Fruit fly (Drosophila melanogaster) whole organism, prepupa: ENCODE measurements around the gene CG11562.

Source experiments
- CG10631 ChIP-seq: fragments of 200-800 bp; sonication (Bioruptor generic); optimal IDR thresholded peaks from 2 replicates; lab custom pipeline; 2016; ENCODE audit warnings: missing biosample characterization, missing genetic modification characterization
- CG11762 ChIP-seq: fragments of 200-800 bp; sonication (Bioruptor generic); optimal IDR thresholded peaks from 3 replicates; lab custom pipeline; 2016; ENCODE audit warnings: missing biosample characterization, missing genetic modification characterization; ENCODE audit not compliant: insufficient read depth
- CG15336 ChIP-seq: fragments of 200-800 bp; sonication (Bioruptor generic); IDR thresholded peaks from 2 replicates; pipeline ENCODE4 v1.3.6; 2022; ENCODE audit warnings: missing biosample characterization, missing genetic modification characterization
- CG1621 ChIP-seq: fragments of 200-800 bp; sonication (Bioruptor generic); optimal IDR thresholded peaks from 3 replicates; lab custom pipeline; 2018; ENCODE audit warnings: missing biosample characterization, mild to moderate bottlenecking, missing genetic modification characterization
- CG3032 ChIP-seq: fragments of 200-800 bp; optimal IDR thresholded peaks from 2 replicates; lab custom pipeline; 2019; ENCODE audit warnings: missing biosample characterization, mild to moderate bottlenecking, missing genetic modification characterization, moderate library complexity
- CG31627 ChIP-seq: fragments of 200-800 bp; sonication (Bioruptor generic); optimal IDR thresholded peaks from 3 replicates; lab custom pipeline; 2016; ENCODE audit warnings: missing biosample characterization, missing genetic modification characterization
- CG4318 ChIP-seq: fragments of 200-800 bp; sonication (Bioruptor generic); optimal IDR thresholded peaks from 3 replicates; lab custom pipeline; 2017; ENCODE audit warnings: missing biosample characterization, mild to moderate bottlenecking, missing genetic modification characterization
- CG6276 ChIP-seq: fragments of 200-800 bp; sonication (Bioruptor generic); optimal IDR thresholded peaks from 2 replicates; lab custom pipeline; 2017; ENCODE audit warnings: missing biosample characterization, mild to moderate bottlenecking, missing genetic modification characterization
- CG6808 ChIP-seq: fragments of 200-800 bp; sonication (Bioruptor generic); optimal IDR thresholded peaks from 3 replicates; lab custom pipeline; 2017; ENCODE audit warnings: missing biosample characterization, missing genetic modification characterization, mild to moderate bottlenecking, moderate library complexity, missing genetic modification reagents
- CG6854 ChIP-seq: fragments of 200-800 bp; sonication (Bioruptor generic); optimal IDR thresholded peaks from 2 replicates; lab custom pipeline; 2017; ENCODE audit warnings: missing biosample characterization, mild to moderate bottlenecking, missing genetic modification characterization
- CG7368 ChIP-seq: fragments of 200-800 bp; sonication (Bioruptor generic); optimal IDR thresholded peaks from 3 replicates; lab custom pipeline; 2016; ENCODE audit warnings: missing biosample characterization, missing genetic modification characterization
- CG8119 ChIP-seq: fragments of 200-800 bp; sonication (Bioruptor generic); IDR thresholded peaks from 3 replicates; pipeline ENCODE4 v1.3.6; 2022; ENCODE audit warnings: missing biosample characterization, missing genetic modification characterization
- CG8319 ChIP-seq: fragments of 200-800 bp; sonication (Bioruptor generic); optimal IDR thresholded peaks from 3 replicates; lab custom pipeline; 2016; ENCODE audit warnings: missing biosample characterization, missing genetic modification characterization
- CG8632 ChIP-seq: fragments of 200-800 bp; sonication (Bioruptor generic); optimal IDR thresholded peaks from 3 replicates; lab custom pipeline; 2016; ENCODE audit warnings: missing biosample characterization, missing genetic modification characterization
- CG9139 ChIP-seq: fragments of 200-800 bp; sonication (Bioruptor generic); optimal IDR thresholded peaks from 3 replicates; lab custom pipeline; 2017; ENCODE audit warnings: missing biosample characterization, mild to moderate bottlenecking, missing genetic modification characterization
- Eip75B ChIP-seq: fragments of 200-800 bp; sonication (Bioruptor generic); optimal IDR thresholded peaks from 3 replicates; lab custom pipeline; 2016; ENCODE audit warnings: missing biosample characterization, missing genetic modification characterization
- Eip78C ChIP-seq: fragments of 200-800 bp; sonication (Bioruptor generic); peaks from one replicate; lab custom pipeline; 2016; ENCODE audit warnings: missing biosample characterization, missing genetic modification characterization
- Ets96B ChIP-seq: fragments of 200-800 bp; optimal IDR thresholded peaks from 2 replicates; lab custom pipeline; 2019; ENCODE audit warnings: missing biosample characterization, mild to moderate bottlenecking, missing genetic modification characterization, moderate library complexity
- Gug ChIP-seq: fragments of 200-800 bp; sonication (Bioruptor generic); IDR thresholded peaks from 2 replicates; pipeline ENCODE4 v1.3.6; 2022; ENCODE audit warnings: missing biosample characterization, missing genetic modification characterization
- Hr39 ChIP-seq: fragments of 200-800 bp; sonication (Bioruptor generic); optimal IDR thresholded peaks from 2 replicates; lab custom pipeline; 2016; ENCODE audit warnings: missing biosample characterization, missing genetic modification characterization
- Hr4 ChIP-seq: fragments of 200-800 bp; sonication (Bioruptor generic); optimal IDR thresholded peaks from 3 replicates; lab custom pipeline; 2016; ENCODE audit warnings: missing biosample characterization, missing genetic modification characterization
- Met ChIP-seq: fragments of 200-800 bp; sonication (Bioruptor generic); optimal IDR thresholded peaks from 3 replicates; lab custom pipeline; 2016; ENCODE audit warnings: missing biosample characterization, missing genetic modification characterization
- OdsH ChIP-seq: fragments of 200-800 bp; sonication (Bioruptor generic); optimal IDR thresholded peaks from 3 replicates; lab custom pipeline; 2016; ENCODE audit warnings: missing biosample characterization, missing genetic modification characterization
- Smox ChIP-seq: fragments of 200-800 bp; sonication (Bioruptor generic); optimal IDR thresholded peaks from 3 replicates; lab custom pipeline; 2016; ENCODE audit warnings: missing biosample characterization, missing genetic modification characterization
- Sox102F ChIP-seq: fragments of 200-800 bp; sonication (Bioruptor generic); optimal IDR thresholded peaks from 2 replicates; lab custom pipeline; 2016; ENCODE audit warnings: missing biosample characterization, mild to moderate bottlenecking, missing genetic modification characterization
- Sox14 ChIP-seq: fragments of 200-800 bp; sonication (Bioruptor generic); optimal IDR thresholded peaks from 3 replicates; lab custom pipeline; 2016; ENCODE audit warnings: missing biosample characterization, missing genetic modification characterization
- achi ChIP-seq: fragments of 200-800 bp; sonication (Bioruptor generic); optimal IDR thresholded peaks from 3 replicates; lab custom pipeline; 2016; ENCODE audit warnings: missing biosample characterization, missing genetic modification characterization
- acj6 ChIP-seq: fragments of 200-800 bp; sonication (Bioruptor generic); optimal IDR thresholded peaks from 3 replicates; lab custom pipeline; 2016; ENCODE audit warnings: missing biosample characterization, missing genetic modification characterization
- cyc ChIP-seq: fragments of 200-800 bp; sonication (Bioruptor generic); optimal IDR thresholded peaks from 3 replicates; lab custom pipeline; 2016; ENCODE audit warnings: missing biosample characterization, missing genetic modification characterization
- dsx ChIP-seq: fragments of 200-800 bp; optimal IDR thresholded peaks from 3 replicates; lab custom pipeline; 2019; ENCODE audit warnings: missing biosample characterization, mild to moderate bottlenecking, missing genetic modification characterization, moderate library complexity; ENCODE audit not compliant: poor library complexity, severe bottlenecking
- eg ChIP-seq: fragments of 200-800 bp; sonication (Bioruptor generic); IDR thresholded peaks from 3 replicates; pipeline ENCODE4 v1.3.6; 2022; ENCODE audit warnings: missing biosample characterization, missing genetic modification characterization
- fd59A ChIP-seq: fragments of 200-800 bp; sonication (Bioruptor generic); optimal IDR thresholded peaks from 2 replicates; lab custom pipeline; 2017; ENCODE audit warnings: missing biosample characterization, mild to moderate bottlenecking, missing genetic modification characterization, missing genetic modification reagents
- fd85E ChIP-seq: fragments of 200-800 bp; sonication (Bioruptor generic); optimal IDR thresholded peaks from 3 replicates; lab custom pipeline; 2016; ENCODE audit warnings: missing biosample characterization, missing genetic modification characterization
- fkh ChIP-seq: fragments of 200-800 bp; sonication (Bioruptor generic); optimal IDR thresholded peaks from 3 replicates; lab custom pipeline; 2017; ENCODE audit warnings: missing biosample characterization, mild to moderate bottlenecking, missing genetic modification characterization, moderate library complexity
- lz ChIP-seq: fragments of 200-800 bp; sonication (Bioruptor generic); optimal IDR thresholded peaks from 3 replicates; lab custom pipeline; 2016; ENCODE audit warnings: missing biosample characterization, missing genetic modification characterization
- net ChIP-seq: fragments of 200-800 bp; sonication (Bioruptor generic); optimal IDR thresholded peaks from 3 replicates; lab custom pipeline; 2016; ENCODE audit warnings: missing biosample characterization, missing genetic modification characterization
- salr ChIP-seq, 2 experiments: fragments of 200-800 bp; sonication (Bioruptor generic); optimal IDR thresholded peaks; 3 replicates each; lab custom pipeline; 2016 to 2018; ENCODE audit warnings: missing biosample characterization in 2 of 2, missing genetic modification characterization in 2 of 2, mild to moderate bottlenecking in 1 of 2
- spab ChIP-seq: fragments of 200-800 bp; sonication (Bioruptor generic); optimal IDR thresholded peaks from 2 replicates; lab custom pipeline; 2017; ENCODE audit warnings: missing biosample characterization, mild to moderate bottlenecking, missing genetic modification characterization, missing genetic modification reagents
- ss ChIP-seq, 2 experiments: fragments of 200-800 bp; sonication (Bioruptor generic); optimal IDR thresholded peaks; 2 replicates in 1 of 2; 3 replicates in 1 of 2; lab custom pipeline; 2017 to 2018; ENCODE audit warnings: mild to moderate bottlenecking in 2 of 2, missing biosample characterization in 2 of 2, missing genetic modification characterization in 2 of 2, moderate library complexity in 1 of 2
- svp ChIP-seq: fragments of 200-800 bp; sonication (Bioruptor generic); peaks from one replicate; lab custom pipeline; 2016; ENCODE audit warnings: missing biosample characterization, missing genetic modification characterization
- vri ChIP-seq: fragments of 200-800 bp; sonication (Bioruptor generic); optimal IDR thresholded peaks from 3 replicates; lab custom pipeline; 2016; ENCODE audit warnings: missing biosample characterization, mild to moderate bottlenecking, missing genetic modification characterization

CG11562 gene

DNA sequence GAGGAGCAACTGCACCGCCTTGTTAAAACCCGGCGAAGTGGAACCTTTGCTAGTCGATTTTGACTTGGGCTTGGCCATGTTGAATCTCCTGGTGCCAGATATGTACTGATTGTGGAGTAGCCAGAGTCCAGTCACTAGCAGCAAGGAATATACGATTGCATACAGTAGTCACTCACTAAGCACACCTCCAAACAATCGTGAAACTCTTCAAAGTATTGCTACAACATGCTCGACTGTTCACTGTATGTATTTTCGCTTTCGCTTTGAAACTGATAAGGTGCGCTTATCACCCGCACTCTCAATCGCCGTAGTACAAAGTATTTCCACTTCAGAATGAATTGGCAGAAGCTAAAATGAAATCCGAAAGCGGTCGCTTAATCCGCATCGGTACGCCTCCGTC is 5.8 kb upstream of the CG11562 start (continued):
- peak; percentile 70 for TF ChIP-seq OdsH (GFP tag; lab: Kevin White, UChicago)
- TF ChIP-seq achi: peak; percentile 55
- peak; percentile 84 for TF ChIP-seq Met (GFP tag; lab: Kevin White, UChicago)
- TF ChIP-seq CG6808 (GFP tag; lab: Kevin White, UChicago): peak; percentile 71
- peak; percentile 85 for TF ChIP-seq Sox102F (GFP tag; lab: Kevin White, UChicago)
- TF ChIP-seq Ets96B (tag; lab: Kevin White, UChicago): peak; percentile 41
- TF ChIP-seq acj6 (GFP tag; lab: Kevin White, UChicago): peak; percentile 69
- peak in 1 of 2 experiments; percentile 48 for TF ChIP-seq salr (GFP tag; optimal IDR thresholded peaks at IDR 0.05; lab: Kevin White, UChicago)
- TF ChIP-seq spab (GFP tag; lab: Kevin White, UChicago): peak; percentile 46
- peak; percentile 91 for TF ChIP-seq Eip78C (GFP tag; lab: Kevin White, UChicago)
- peak; percentile 83 for TF ChIP-seq cyc (GFP tag; lab: Kevin White, UChicago)
- TF ChIP-seq dsx: peak; percentile 88
- TF ChIP-seq CG1621: peak; percentile 74
- no peak for TF ChIP-seq CG4318 (GFP tag; lab: Kevin White, UChicago)
- TF ChIP-seq fd85E: peak; percentile 46
- TF ChIP-seq CG8119 (GFP tag; lab: Robert Waterston, UW): peak; percentile 27; the same call in 1 of the 3 replicates
- TF ChIP-seq Gug (GFP tag; lab: Robert Waterston, UW): 0 out of 2 replicates have a peak, but pooled peaks have one; percentile 24
- TF ChIP-seq CG8632: peak; percentile 67
- TF ChIP-seq Smox (GFP tag; lab: Kevin White, UChicago): no peak
- no peak for TF ChIP-seq fkh (GFP tag; lab: Kevin White, UChicago)

DNA sequence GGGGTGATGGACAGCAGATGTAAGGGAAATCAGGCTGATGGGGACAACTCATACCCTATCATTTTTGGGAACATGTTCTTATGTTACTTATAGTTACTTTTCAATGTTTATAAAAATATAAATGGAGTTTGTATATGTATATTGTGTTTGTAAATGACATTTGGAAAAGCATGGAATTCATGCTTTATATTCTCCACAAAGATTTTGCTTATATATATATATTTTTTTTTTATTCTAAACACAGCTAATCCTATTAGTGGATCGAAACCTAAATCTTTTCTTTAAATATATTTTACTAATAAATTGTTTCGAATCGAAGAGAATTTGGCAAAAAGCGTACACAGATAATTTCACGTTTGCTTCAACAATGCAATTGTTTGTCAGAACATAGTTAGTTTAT is 3.2 kb upstream of the CG11562 start, which contains the start of gene Amnionless:
TSS of gene Amnionless (minus strand) at position 101 of the 400 bp plus-strand sequence.
- TF ChIP-seq CG8632: no peak
- no peak for TF ChIP-seq CG31627 (GFP tag; lab: Kevin White, UChicago)
- TF ChIP-seq CG6276 (GFP tag; lab: Kevin White, UChicago): no peak
- no peak for TF ChIP-seq fkh (GFP tag; lab: Kevin White, UChicago)
- TF ChIP-seq Smox (GFP tag; lab: Kevin White, UChicago): no peak
- TF ChIP-seq cyc (GFP tag; lab: Kevin White, UChicago): no peak
- no peak for TF ChIP-seq ss (GFP tag; optimal IDR thresholded peaks at IDR 0.05; lab: Kevin White, UChicago)
- no peak for TF ChIP-seq CG3032
- TF ChIP-seq vri: no peak
- no peak for TF ChIP-seq CG11762 (GFP tag; lab: Kevin White, UChicago)
- TF ChIP-seq net (GFP tag; lab: Kevin White, UChicago): no peak
- no peak for TF ChIP-seq CG10631 (GFP tag; lab: Kevin White, UChicago)
- TF ChIP-seq, all 60 proteins: peak for 0

DNA sequence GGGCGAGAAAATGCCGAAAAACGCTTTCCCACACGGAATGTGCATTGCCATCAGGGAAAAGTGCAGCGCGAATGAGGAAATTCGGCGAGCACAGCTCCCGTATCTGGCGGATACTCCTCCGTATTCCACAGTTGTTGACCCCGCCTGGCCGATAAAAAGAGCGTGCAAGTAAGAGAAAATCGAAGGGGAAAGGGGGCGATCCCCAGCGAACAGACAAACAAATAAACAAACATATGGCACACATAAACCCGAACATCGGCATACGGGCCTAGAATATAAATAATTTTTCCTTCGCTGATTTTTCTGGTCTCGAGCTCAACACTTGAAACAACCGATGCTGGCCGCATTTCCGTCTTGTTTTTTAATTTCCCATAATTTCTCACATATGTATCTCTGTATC is 1.8 kb upstream of the CG11562 start:
- no peak for TF ChIP-seq Sox102F (GFP tag; lab: Kevin White, UChicago)
- TF ChIP-seq CG1621: peak; percentile 7

DNA sequence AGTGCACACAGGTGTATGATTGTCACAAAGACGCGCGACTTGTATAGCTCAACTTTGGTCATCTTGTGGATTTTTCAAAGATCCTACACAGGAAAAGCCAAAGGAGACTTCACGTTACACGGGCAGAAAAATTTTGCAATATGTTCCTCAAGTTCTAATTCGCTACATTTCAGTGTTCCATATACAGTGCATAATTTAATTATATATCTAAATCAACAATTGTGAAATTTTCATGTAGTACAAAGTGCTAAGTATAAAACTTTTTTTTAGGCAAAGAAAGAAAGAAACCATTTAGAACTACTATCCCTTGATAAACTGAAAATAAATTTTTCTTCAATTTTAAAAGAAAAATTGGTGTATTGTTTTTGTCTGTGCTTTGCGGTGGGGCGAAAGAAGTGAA is 1.3 kb upstream of the CG11562 start:
- TF ChIP-seq Sox102F (GFP tag; lab: Kevin White, UChicago): no peak
- TF ChIP-seq Eip78C (GFP tag; lab: Kevin White, UChicago): peak; percentile 54

DNA sequence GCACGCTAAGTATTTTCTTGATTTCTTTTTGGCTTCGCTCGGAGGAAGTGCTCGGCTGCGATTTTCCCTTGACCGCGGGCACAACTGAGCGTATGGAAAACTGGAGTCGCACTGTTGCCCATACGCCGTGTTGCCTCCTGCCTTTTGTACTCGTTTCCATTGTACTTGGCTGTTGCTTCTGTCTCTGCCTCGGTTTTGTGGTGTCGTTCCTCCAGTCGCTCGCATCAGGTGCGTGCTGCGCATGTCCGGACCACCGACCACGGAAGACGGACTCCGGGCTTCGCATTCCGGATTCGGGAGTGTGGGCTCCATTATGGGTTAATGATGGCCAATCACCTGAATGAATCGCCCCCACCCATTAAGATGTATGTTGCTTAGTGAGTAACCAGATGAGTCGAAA is 562 bp upstream of the CG11562 start, which contains the start of gene CG3625:
TSS of gene CG3625 (minus strand) at position 139 of the 400 bp plus-strand sequence.
- no peak for TF ChIP-seq Eip75B
- no peak for TF ChIP-seq Sox14 (GFP tag; lab: Kevin White, UChicago)
- TF ChIP-seq svp: no peak
- TF ChIP-seq Hr4 (GFP tag; lab: Kevin White, UChicago): no peak
- TF ChIP-seq lz (GFP tag; lab: Kevin White, UChicago): no peak
- TF ChIP-seq CG15336: no peak
- TF ChIP-seq Hr39: no peak
- no peak for TF ChIP-seq eg (GFP tag; lab: Robert Waterston, UW)
- no peak for TF ChIP-seq spab (GFP tag; lab: Kevin White, UChicago)
- TF ChIP-seq CG6854: no peak
- TF ChIP-seq CG7368 (GFP tag; lab: Kevin White, UChicago): no peak
- TF ChIP-seq OdsH (GFP tag; lab: Kevin White, UChicago): no peak
- no peak for TF ChIP-seq CG9139 (GFP tag; lab: Kevin White, UChicago)
- no peak for TF ChIP-seq fd59A (GFP tag; lab: Kevin White, UChicago)
- no peak for TF ChIP-seq salr (GFP tag; optimal IDR thresholded peaks at IDR 0.05; lab: Kevin White, UChicago)
- no peak for TF ChIP-seq CG8319 (GFP tag; lab: Kevin White, UChicago)
- TF ChIP-seq vri: no peak
- TF ChIP-seq CG10631 (GFP tag; lab: Kevin White, UChicago): no peak
